Worm (Caenorhabditis elegans) whole organism, L4/young adult: ENCODE measurements around the gene qars-1.

Experiments
- W03F9.2 ChIP-seq: fragments of 150-350 bp; optimal IDR thresholded peaks from 2 replicates; lab custom pipeline; 2014; ENCODE audit warnings: missing biosample characterization, missing genetic modification characterization
- him-1 ChIP-seq: sonication (generic microtip); optimal IDR thresholded peaks from 2 replicates; lab custom pipeline; 2016; ENCODE audit warnings: missing genotype, missing genetic modification reagents, missing genetic modification characterization, missing compliant biosample characterization

DNA sequence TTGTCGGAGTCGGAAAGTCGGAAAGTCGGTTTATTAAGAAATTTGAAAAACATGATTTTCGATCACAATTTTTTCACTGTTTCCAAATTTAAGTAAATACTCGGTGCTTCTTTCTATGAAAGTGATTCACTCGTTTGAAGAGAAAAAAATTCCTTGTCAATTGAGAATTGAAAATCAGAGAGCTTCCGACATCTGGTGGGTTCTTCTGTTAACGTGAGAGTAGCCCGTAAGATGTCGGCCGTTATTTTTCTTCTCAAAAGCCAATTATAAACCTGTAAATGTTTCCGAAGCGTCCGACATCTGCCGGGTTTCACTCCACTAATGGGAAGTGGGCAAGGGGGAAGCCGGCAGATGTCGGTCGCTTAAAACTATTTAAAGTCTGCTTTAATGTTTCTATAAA, 28.0 kb downstream of the qars-1 start:
- TF ChIP-seq him-1 (tag; lab: Kevin White, UChicago) (no peak), W03F9.2 (tag; lab: Kevin White, UChicago) (no peak)
